Worm (Caenorhabditis elegans): Measurements from ENCODE around the gene mam-5.

Gene mam-5

ce11 chrV:9970119-9970518, 17.6 kb downstream of the mam-5 start (continued):
- TF ChIP-seq ama-1 (optimal IDR thresholded peaks at IDR 0.05) (no peak), ama-1 (GFP tag; optimal IDR thresholded peaks at IDR 0.05) (peak; percentile 85 to 94), unc-62 (GFP tag; optimal IDR thresholded peaks at IDR 0.05) (no peak), athp-1 (tag; optimal IDR thresholded peaks at IDR 0.05) (peak; percentile 95), F23B12.7 (tag; optimal IDR thresholded peaks at IDR 0.05; ENCODE audit: insufficient read depth) (peak; percentile 94), hrde-1 (tag; optimal IDR thresholded peaks at IDR 0.05; ENCODE audit: borderline replicate concordance) (peak; percentile 86), T07F8.4 (tag; optimal IDR thresholded peaks at IDR 0.05) (peak; percentile 94), ztf-28 (GFP tag; IDR thresholded peaks at IDR 0.05) (peak; percentile 92), lir-1 (GFP tag; conservative IDR thresholded peaks at IDR 0.05) (peak; percentile 42; the same call in 1 of the 2 replicates), K12H6.12 (tag; optimal IDR thresholded peaks at IDR 0.05) (peak; percentile 80), attf-5 (GFP tag; optimal IDR thresholded peaks at IDR 0.05) (peak; percentile 85), ztf-22 (GFP tag; optimal IDR thresholded peaks at IDR 0.05) (peak; percentile 75), F33H1.4 (GFP tag; IDR thresholded peaks at IDR 0.05) (0 out of 2 replicates have a peak, but pooled peaks have one; percentile 33), madf-3 (GFP tag; IDR thresholded peaks at IDR 0.05) (peak; percentile 83), ZK185.1 (tag; optimal IDR thresholded peaks at IDR 0.05; ENCODE audit: poor library complexity, severe bottlenecking) (peak; percentile 94), B0336.3 (GFP tag; IDR thresholded peaks at IDR 0.05) (peak; percentile 86), B0261.1 (tag; optimal IDR thresholded peaks at IDR 0.05) (peak; percentile 96), T26A5.8 (tag; optimal IDR thresholded peaks at IDR 0.05) (peak; percentile 81), nhr-27 (tag; optimal IDR thresholded peaks at IDR 0.05) (peak; percentile 57), ekl-4 (GFP tag; IDR thresholded peaks at IDR 0.05) (peak; percentile 82), cebp-2 (GFP tag; IDR thresholded peaks at IDR 0.05) (peak; percentile 98), snpc-1.1 (tag; optimal IDR thresholded peaks at IDR 0.05; ENCODE audit: insufficient read depth) (peak; percentile 65), egl-44 (GFP tag; IDR thresholded peaks at IDR 0.05) (peak; percentile 92), Y95B8A.8 (GFP tag; IDR thresholded peaks at IDR 0.05) (0 out of 2 replicates have a peak, but pooled peaks have one; percentile 80), ceh-27 (GFP tag; optimal IDR thresholded peaks at IDR 0.05) (peak; percentile 78), K11D2.4 (GFP tag; IDR thresholded peaks at IDR 0.05) (peak; percentile 43; the same call in 1 of the 2 replicates), lin-26 (GFP tag; IDR thresholded peaks at IDR 0.05) (peak; percentile 99), xnd-1 (tag; optimal IDR thresholded peaks at IDR 0.05) (peak; percentile 16), Y67H2A.10 (GFP tag; conservative IDR thresholded peaks at IDR 0.05) (peak; percentile 66; the same call in 1 of the 2 replicates), dpff-1 (tag; optimal IDR thresholded peaks at IDR 0.05) (peak; percentile 42), efl-1 (GFP tag; optimal IDR thresholded peaks at IDR 0.05) (peak; percentile 32), hsf-1 (GFP tag; IDR thresholded peaks at IDR 0.05) (peak; percentile 76), egrh-3 (GFP tag; IDR thresholded peaks at IDR 0.05) (peak; percentile 63), attf-3 (GFP tag; conservative IDR thresholded peaks at IDR 0.05) (peak; percentile 43), let-526 (GFP tag; IDR thresholded peaks at IDR 0.05) (0 out of 2 replicates have a peak, but pooled peaks have one; percentile 34), aptf-3 (GFP tag; IDR thresholded peaks at IDR 0.05) (0 out of 2 replicates have a peak, but pooled peaks have one; percentile 64), hlh-26 (GFP tag; conservative IDR thresholded peaks at IDR 0.05) (0 out of 2 replicates have a peak, but pooled peaks have one; percentile 27), nfya-2 (GFP tag; IDR thresholded peaks at IDR 0.05) (no peak), ztf-6 (GFP tag; IDR thresholded peaks at IDR 0.05) (peak; percentile 56; the same call in 1 of the 2 replicates), attf-6 (GFP tag; IDR thresholded peaks at IDR 0.05) (peak; percentile 40; the same call in 1 of the 2 replicates), F49E8.2 (tag; optimal IDR thresholded peaks at IDR 0.05; ENCODE audit: insufficient read depth) (peak; percentile 71), gei-17 (GFP tag; optimal IDR thresholded peaks at IDR 0.05) (peak; percentile 27), rec-8 (tag; optimal IDR thresholded peaks at IDR 0.05) (peak; percentile 88 to 96), B0019.2 (GFP tag; conservative IDR thresholded peaks at IDR 0.05) (no peak), nfyb-1 (GFP tag; IDR thresholded peaks at IDR 0.05) (peak; percentile 93), ceh-58 (GFP tag; IDR thresholded peaks at IDR 0.05) (peak; percentile 95; the same call in 1 of the 2 replicates), bed-1 (GFP tag; IDR thresholded peaks at IDR 0.05) (peak; percentile 94)
